Worm (Caenorhabditis elegans) whole organism, L1 larva: Measurements from ENCODE around the gene M163.21.
A peak's percentile ranks its signal among the peaks of the same experiment; 100 is the strongest.

ENCODE experiments used
- ama-1 ChIP-seq: fragments of 150-350 bp; optimal IDR thresholded peaks from 2 replicates; lab custom pipeline; 2014
- blmp-1 ChIP-seq: fragments of 150-350 bp; optimal IDR thresholded peaks from 2 replicates; lab custom pipeline; 2014; ENCODE audit warnings: missing biosample characterization, missing genetic modification characterization
- ceh-88 ChIP-seq: fragments of 200-800 bp; sonication (Bioruptor generic); IDR thresholded peaks from 2 replicates; pipeline ENCODE4 v1.3.6; 2022; ENCODE audit warnings: missing genetic modification characterization, missing compliant biosample characterization
- ceh-90 ChIP-seq: sonication (generic microtip); optimal IDR thresholded peaks from 2 replicates; lab custom pipeline; 2016; ENCODE audit warnings: missing genetic modification characterization, missing compliant biosample characterization
- efl-1 ChIP-seq, 4 experiments: fragments of 150-350 bp; optimal IDR thresholded peaks in 3 of 4; peaks in 1 of 4; 1 replicate in 1 of 4; 2 replicates in 3 of 4; lab custom pipeline; 2014; ENCODE audit warnings: missing biosample characterization in 2 of 4, missing genetic modification characterization in 2 of 4, missing genetic modification reagents in 2 of 4
- ets-5 ChIP-seq: fragments of 200-800 bp; sonication (Bioruptor generic); IDR thresholded peaks from 2 replicates; pipeline ENCODE4 v1.3.6; 2022; ENCODE audit warnings: missing genetic modification characterization, missing compliant biosample characterization
- fkh-10 ChIP-seq: sonication (generic microtip); optimal IDR thresholded peaks from 2 replicates; lab custom pipeline; 2017; ENCODE audit warnings: missing biosample characterization, missing genetic modification reagents, missing genetic modification characterization
- fkh-8 ChIP-seq: sonication (generic microtip); optimal IDR thresholded peaks from 2 replicates; lab custom pipeline; 2016; ENCODE audit warnings: mild to moderate bottlenecking, missing genetic modification characterization, missing compliant biosample characterization
- fos-1 ChIP-seq: fragments of 150-350 bp; optimal IDR thresholded peaks from 2 replicates; lab custom pipeline; 2014; ENCODE audit warnings: missing biosample characterization, missing genetic modification characterization
- grh-1 ChIP-seq: fragments of 200-800 bp; sonication (Bioruptor generic); IDR thresholded peaks from 2 replicates; pipeline ENCODE4 v1.3.6; 2022; ENCODE audit warnings: missing genetic modification reagents, missing genetic modification characterization, missing compliant biosample characterization
- hlh-17 ChIP-seq: fragments of 200-800 bp; sonication (Bioruptor generic); optimal IDR thresholded peaks from 2 replicates; lab custom pipeline; 2018; ENCODE audit warnings: missing genetic modification characterization, mild to moderate bottlenecking, missing compliant biosample characterization, moderate library complexity, borderline replicate concordance
- hpl-2 ChIP-seq: fragments of 150-350 bp; optimal IDR thresholded peaks from 2 replicates; lab custom pipeline; 2014; ENCODE audit warnings: missing biosample characterization, missing genetic modification reagents, missing genetic modification characterization
- jun-1 ChIP-seq: fragments of 150-350 bp; optimal IDR thresholded peaks from 2 replicates; lab custom pipeline; 2014; ENCODE audit warnings: missing biosample characterization, missing genetic modification reagents, missing genetic modification characterization
- lin-14 ChIP-seq: fragments of 200-800 bp; sonication (Bioruptor generic); optimal IDR thresholded peaks from 2 replicates; lab custom pipeline; 2018; ENCODE audit warnings: mild to moderate bottlenecking, missing genetic modification characterization, moderate library complexity, missing compliant biosample characterization
- lin-35 ChIP-seq, 2 experiments: fragments of 150-350 bp; optimal IDR thresholded peaks; 2 replicates each; lab custom pipeline; 2014; ENCODE audit warnings: missing biosample characterization in 2 of 2, missing genetic modification characterization in 2 of 2, missing genetic modification reagents in 2 of 2
- lsy-2 ChIP-seq, 2 experiments: fragments of 150-350 bp; optimal IDR thresholded peaks; 2 replicates each; lab custom pipeline; 2014; ENCODE audit warnings: missing biosample characterization in 2 of 2, missing genetic modification characterization in 2 of 2
- mef-2 ChIP-seq: fragments of 150-350 bp; optimal IDR thresholded peaks from 2 replicates; lab custom pipeline; 2014; ENCODE audit warnings: missing biosample characterization, missing genetic modification characterization
- nhr-11 ChIP-seq: fragments of 150-350 bp; optimal IDR thresholded peaks from 2 replicates; lab custom pipeline; 2014; ENCODE audit warnings: missing biosample characterization, missing genetic modification characterization
- nhr-47 ChIP-seq: sonication (generic microtip); optimal IDR thresholded peaks from 2 replicates; lab custom pipeline; 2016; ENCODE audit warnings: mild to moderate bottlenecking, missing genetic modification characterization, moderate library complexity, missing compliant biosample characterization
- nhr-71 ChIP-seq: sonication (generic microtip); optimal IDR thresholded peaks from 2 replicates; lab custom pipeline; 2016; ENCODE audit warnings: mild to moderate bottlenecking, missing genetic modification characterization, moderate library complexity, missing compliant biosample characterization
- nhr-76 ChIP-seq: sonication (generic microtip); optimal IDR thresholded peaks from 2 replicates; lab custom pipeline; 2017; ENCODE audit warnings: missing biosample characterization, missing genetic modification characterization
- nhr-77 ChIP-seq: fragments of 150-350 bp; optimal IDR thresholded peaks from 2 replicates; lab custom pipeline; 2014; ENCODE audit warnings: missing biosample characterization, missing genetic modification characterization
- nhr-85 ChIP-seq: sonication (generic microtip); peaks from one replicate; lab custom pipeline; 2016; ENCODE audit warnings: missing genetic modification characterization, inconsistent platforms, missing compliant biosample characterization
- pag-3 ChIP-seq: sonication (generic microtip); optimal IDR thresholded peaks from 2 replicates; lab custom pipeline; 2017; ENCODE audit warnings: missing genetic modification characterization, mild to moderate bottlenecking, missing compliant biosample characterization, antibody characterized with exemption, borderline replicate concordance; ENCODE audit not compliant: insufficient read depth
- pax-3 ChIP-seq: fragments of 200-800 bp; sonication (Bioruptor generic); optimal IDR thresholded peaks from 2 replicates; lab custom pipeline; 2018; ENCODE audit warnings: mild to moderate bottlenecking, missing genetic modification characterization, moderate library complexity, missing compliant biosample characterization
- rnt-1 ChIP-seq: sonication (generic microtip); optimal IDR thresholded peaks from 2 replicates; lab custom pipeline; 2016; ENCODE audit warnings: mild to moderate bottlenecking, missing genetic modification characterization, moderate library complexity, missing compliant biosample characterization
- snu-23 ChIP-seq: sonication (generic microtip); optimal IDR thresholded peaks from 2 replicates; lab custom pipeline; 2016; ENCODE audit warnings: missing genetic modification characterization, missing compliant biosample characterization
- sup-37 ChIP-seq: fragments of 200-800 bp; sonication (Bioruptor generic); optimal IDR thresholded peaks from 2 replicates; lab custom pipeline; 2018; ENCODE audit warnings: mild to moderate bottlenecking, missing genetic modification characterization, missing compliant biosample characterization
- swsn-7 ChIP-seq: sonication (generic microtip); optimal IDR thresholded peaks from 2 replicates; lab custom pipeline; 2016; ENCODE audit warnings: missing genetic modification characterization, missing compliant biosample characterization
- tbx-2 ChIP-seq: sonication (generic microtip); optimal IDR thresholded peaks from 2 replicates; lab custom pipeline; 2016; ENCODE audit warnings: missing genetic modification characterization, missing compliant biosample characterization
- unc-30 ChIP-seq: sonication (generic microtip); optimal IDR thresholded peaks from 2 replicates; lab custom pipeline; 2017; ENCODE audit warnings: missing biosample characterization, missing genetic modification characterization
- unc-86 ChIP-seq: sonication (generic microtip); optimal IDR thresholded peaks from 2 replicates; lab custom pipeline; 2016; ENCODE audit warnings: missing genetic modification characterization, missing compliant biosample characterization
- vab-15 ChIP-seq: sonication (generic microtip); optimal IDR thresholded peaks from 2 replicates; lab custom pipeline; 2017; ENCODE audit warnings: missing genotype, mild to moderate bottlenecking, missing genetic modification characterization, missing compliant biosample characterization

The M163.21 gene

ce11 chrX:14489945-14490344 lies 23.3 kb downstream of the M163.21 start, which contains the start of gene his-24 (continued):
- TF ChIP-seq unc-86 (peak; percentile 51), fkh-10 (GFP tag; lab: Kevin White, UChicago) (peak; percentile 50), lin-14 (GFP tag; lab: Kevin White, UChicago) (peak; percentile 89), vab-15 (tag; lab: Kevin White, UChicago) (peak; percentile 40)
- TF ChIP-seq, all 84 proteins: peak for 45

ce11 chrX:14490486-14490885 lies 23.9 kb downstream of the M163.21 start:
- TF ChIP-seq nhr-11 (tag; lab: Kevin White, UChicago) (no peak), nhr-76 (tag; lab: Kevin White, UChicago) (no peak)

ce11 chrX:14491103-14491502 lies 24.5 kb downstream of the M163.21 start:
- peak; percentile 80 for TF ChIP-seq nhr-85 (tag; lab: Kevin White, UChicago)
- TF ChIP-seq sup-37: no peak
- TF ChIP-seq efl-1 (optimal IDR thresholded peaks at IDR 0.05; lab: Kevin White, UChicago): no peak
- TF ChIP-seq efl-1 (GFP tag; optimal IDR thresholded peaks at IDR 0.05 in 1 of 2; lab: Kevin White, UChicago): peak in 1 of 2 experiments; percentile 20
- TF ChIP-seq rnt-1 (tag; lab: Kevin White, UChicago): peak; percentile 1
- no peak for TF ChIP-seq nhr-77 (tag; lab: Kevin White, UChicago)
- TF ChIP-seq lin-14 (GFP tag; lab: Kevin White, UChicago): peak; percentile 54
- TF ChIP-seq blmp-1: peak; percentile 44
- no peak for TF ChIP-seq hpl-2 (GFP tag; lab: Kevin White, UChicago)
- peak; percentile 17 for TF ChIP-seq snu-23 (GFP tag; lab: Kevin White, UChicago)
- TF ChIP-seq lsy-2 (tag; optimal IDR thresholded peaks at IDR 0.05; lab: Kevin White, UChicago): no peak
- peak; percentile 25 for TF ChIP-seq nhr-71 (tag; lab: Kevin White, UChicago)
- TF ChIP-seq swsn-7 (tag; lab: Kevin White, UChicago): no peak
- TF ChIP-seq mef-2 (tag; lab: Kevin White, UChicago): no peak
- TF ChIP-seq tbx-2: peak; percentile 39
- no peak for TF ChIP-seq pag-3 (tag; lab: Kevin White, UChicago)
- TF ChIP-seq ceh-90 (tag; lab: Kevin White, UChicago): no peak
- no peak for TF ChIP-seq nhr-11 (tag; lab: Kevin White, UChicago)
- TF ChIP-seq ama-1 (lab: Kevin White, UChicago): peak; percentile 68
- no peak for TF ChIP-seq ets-5 (GFP tag; lab: Robert Waterston, UW)
- no peak for TF ChIP-seq jun-1 (tag; lab: Kevin White, UChicago)
- TF ChIP-seq hlh-17 (GFP tag; lab: Kevin White, UChicago): no peak
- no peak for TF ChIP-seq lin-35 (GFP tag; optimal IDR thresholded peaks at IDR 0.05; lab: Kevin White, UChicago)
- peak; percentile 28; the same call in 1 of the 2 replicates for TF ChIP-seq grh-1
- TF ChIP-seq, all 84 proteins: peak for 10

- no peak for TF ChIP-seq ceh-88 (GFP tag; lab: Robert Waterston, UW)
- peak; percentile 1 for TF ChIP-seq fos-1 (tag; lab: Kevin White, UChicago)
- TF ChIP-seq nhr-11 (tag; lab: Kevin White, UChicago): peak; percentile 8
- no peak for TF ChIP-seq efl-1 (optimal IDR thresholded peaks at IDR 0.05; lab: Kevin White, UChicago)
- TF ChIP-seq efl-1 (GFP tag; optimal IDR thresholded peaks at IDR 0.05 in 1 of 2; lab: Kevin White, UChicago): no peak
- no peak for TF ChIP-seq ceh-90 (tag; lab: Kevin White, UChicago)
- TF ChIP-seq nhr-47 (tag; lab: Kevin White, UChicago): peak; percentile 66
- peak; percentile 90 for TF ChIP-seq fkh-8
- peak; percentile 71 for TF ChIP-seq nhr-71 (tag; lab: Kevin White, UChicago)
- TF ChIP-seq hlh-17 (GFP tag; lab: Kevin White, UChicago): no peak
- TF ChIP-seq pax-3 (tag; lab: Kevin White, UChicago): peak; percentile 33
- TF ChIP-seq swsn-7 (tag; lab: Kevin White, UChicago): peak; percentile 16
- no peak for TF ChIP-seq ama-1 (lab: Kevin White, UChicago)
- no peak for TF ChIP-seq unc-30 (tag; lab: Kevin White, UChicago)
- TF ChIP-seq, all 84 proteins: peak for 7
These were observed 25.8 kb downstream of the M163.21 start for ce11 chrX:14492441-14492840.
